Worm (Caenorhabditis elegans) whole organism, young adult: ENCODE data around the gene egl-21.

Experiments
- B0035.1 ChIP-seq: sonication (generic microtip); optimal IDR thresholded peaks from 2 replicates; lab custom pipeline; 2016; ENCODE audit warnings: missing genetic modification characterization, mild to moderate bottlenecking, missing compliant biosample characterization, missing genotype, missing genetic modification reagents
- C06A6.2 ChIP-seq: fragments of 200-800 bp; sonication (Bioruptor generic); conservative IDR thresholded peaks from 2 replicates; pipeline ENCODE4 v1.3.6; 2022; ENCODE audit warnings: missing genetic modification characterization, missing compliant biosample characterization
- D2030.7 ChIP-seq: fragments of 200-800 bp; sonication (Bioruptor generic); IDR thresholded peaks from 2 replicates; pipeline ENCODE4 v1.3.6; 2022; ENCODE audit warnings: missing genetic modification reagents, missing genetic modification characterization, missing compliant biosample characterization
- F23B12.7 ChIP-seq: sonication (generic microtip); optimal IDR thresholded peaks from 2 replicates; lab custom pipeline; 2017; ENCODE audit warnings: missing genetic modification characterization, mild to moderate bottlenecking, missing compliant biosample characterization, antibody characterized with exemption, moderate library complexity; ENCODE audit not compliant: insufficient read depth
- F37B4.10 ChIP-seq: fragments of 200-800 bp; sonication (Bioruptor generic); IDR thresholded peaks from 2 replicates; pipeline ENCODE4 v1.3.6; 2022; ENCODE audit warnings: missing genetic modification characterization, missing compliant biosample characterization
- F39B2.1 ChIP-seq: fragments of 200-800 bp; sonication (Bioruptor generic); IDR thresholded peaks from 2 replicates; pipeline ENCODE4 v1.3.6; 2022; ENCODE audit warnings: missing genetic modification reagents, missing genetic modification characterization, missing compliant biosample characterization
- F55B11.4 ChIP-seq: sonication (generic microtip); optimal IDR thresholded peaks from 2 replicates; lab custom pipeline; 2016; ENCODE audit warnings: missing compliant biosample characterization, missing genetic modification characterization, borderline replicate concordance; ENCODE audit not compliant: insufficient read depth
- K12H6.12 ChIP-seq: fragments of 200-800 bp; sonication (Bioruptor generic); optimal IDR thresholded peaks from 2 replicates; lab custom pipeline; 2018; ENCODE audit warnings: mild to moderate bottlenecking, missing genetic modification characterization, missing compliant biosample characterization
- Y53F4B.3 ChIP-seq: fragments of 200-800 bp; sonication (Bioruptor generic); IDR thresholded peaks from 2 replicates; pipeline ENCODE4 v1.3.6; 2022; ENCODE audit warnings: missing genetic modification reagents, missing genetic modification characterization, missing compliant biosample characterization
- Y95B8A.8 ChIP-seq: fragments of 200-800 bp; sonication (Bioruptor generic); IDR thresholded peaks from 2 replicates; pipeline ENCODE4 v1.3.6; 2022; ENCODE audit warnings: missing genetic modification reagents, missing genetic modification characterization, missing compliant biosample characterization
- aptf-2 ChIP-seq: fragments of 200-800 bp; sonication (Bioruptor generic); conservative IDR thresholded peaks from 2 replicates; pipeline ENCODE4 v1.3.6; 2022; ENCODE audit warnings: missing genetic modification reagents, missing genetic modification characterization, missing compliant biosample characterization
- athp-1 ChIP-seq: sonication (generic microtip); optimal IDR thresholded peaks from 2 replicates; lab custom pipeline; 2017; ENCODE audit warnings: mild to moderate bottlenecking, missing genetic modification characterization, missing compliant biosample characterization
- attf-5 ChIP-seq: fragments of 200-800 bp; sonication (Bioruptor generic); optimal IDR thresholded peaks from 2 replicates; lab custom pipeline; 2018; ENCODE audit warnings: mild to moderate bottlenecking, missing genetic modification characterization, missing compliant biosample characterization
- attf-6 ChIP-seq: fragments of 200-800 bp; sonication (Bioruptor generic); IDR thresholded peaks from 2 replicates; pipeline ENCODE4 v1.3.6; 2022; ENCODE audit warnings: missing genetic modification reagents, missing genetic modification characterization, missing compliant biosample characterization
- bed-2 ChIP-seq: fragments of 200-800 bp; sonication (Bioruptor generic); IDR thresholded peaks from 2 replicates; pipeline ENCODE4 v1.3.6; 2022; ENCODE audit warnings: missing genetic modification reagents, missing genetic modification characterization, missing compliant biosample characterization
- cebp-1 ChIP-seq, 2 experiments: fragments of 200-800 bp in 1 of 2; sonication (Bioruptor generic) in 1 of 2; sonication (generic microtip) in 1 of 2; IDR thresholded peaks in 1 of 2; optimal IDR thresholded peaks in 1 of 2; 2 replicates each; pipeline versions ENCODE4 v1.3.6 to Lab custom; 2017 to 2022; ENCODE audit warnings: missing compliant biosample characterization in 2 of 2, missing genetic modification characterization in 2 of 2, mild to moderate bottlenecking in 1 of 2, missing genetic modification reagents in 1 of 2, moderate library complexity in 1 of 2
- cebp-2 ChIP-seq: fragments of 200-800 bp; sonication (Bioruptor generic); IDR thresholded peaks from 2 replicates; pipeline ENCODE4 v1.3.6; 2022; ENCODE audit warnings: missing genetic modification characterization, missing compliant biosample characterization
- ceh-100 ChIP-seq: fragments of 200-800 bp; sonication (Bioruptor generic); IDR thresholded peaks from 2 replicates; pipeline ENCODE4 v1.3.6; 2022; ENCODE audit warnings: missing genetic modification reagents, missing genetic modification characterization, missing compliant biosample characterization
- die-1 ChIP-seq: sonication (generic microtip); optimal IDR thresholded peaks from 2 replicates; lab custom pipeline; 2016; ENCODE audit warnings: missing genotype, mild to moderate bottlenecking, missing genetic modification characterization, missing compliant biosample characterization
- dox-1 ChIP-seq: fragments of 200-800 bp; sonication (Bioruptor generic); IDR thresholded peaks from 2 replicates; pipeline ENCODE4 v1.3.6; 2022; ENCODE audit warnings: missing genetic modification reagents, missing genetic modification characterization, missing compliant biosample characterization
- dpl-1 ChIP-seq: fragments of 150-350 bp; optimal IDR thresholded peaks from 2 replicates; lab custom pipeline; 2014; ENCODE audit warnings: missing biosample characterization, missing genetic modification reagents, missing genetic modification characterization
- egl-18 ChIP-seq: fragments of 200-800 bp; sonication (Bioruptor generic); IDR thresholded peaks from 2 replicates; pipeline ENCODE4 v1.3.6; 2022; ENCODE audit warnings: missing genetic modification reagents, missing genetic modification characterization, missing compliant biosample characterization
- egl-44 ChIP-seq: fragments of 200-800 bp; sonication (Bioruptor generic); IDR thresholded peaks from 2 replicates; pipeline ENCODE4 v1.3.6; 2022; ENCODE audit warnings: missing genetic modification reagents, missing genetic modification characterization, missing compliant biosample characterization
- egrh-3 ChIP-seq: fragments of 200-800 bp; sonication (Bioruptor generic); IDR thresholded peaks from 2 replicates; pipeline ENCODE4 v1.3.6; 2022; ENCODE audit warnings: missing genetic modification reagents, missing genetic modification characterization, missing compliant biosample characterization
- ets-4 ChIP-seq: fragments of 200-800 bp; sonication (Bioruptor generic); optimal IDR thresholded peaks from 2 replicates; lab custom pipeline; 2018; ENCODE audit warnings: mild to moderate bottlenecking, missing genetic modification characterization, missing compliant biosample characterization
- let-607 ChIP-seq, 2 experiments: fragments of 200-800 bp in 1 of 2; sonication (Bioruptor generic) in 1 of 2; sonication (generic microtip) in 1 of 2; optimal IDR thresholded peaks; 2 replicates each; lab custom pipeline; 2016 to 2018; ENCODE audit warnings: mild to moderate bottlenecking in 2 of 2, missing compliant biosample characterization in 2 of 2, missing genetic modification characterization in 2 of 2, moderate library complexity in 2 of 2, missing genotype in 1 of 2
- lin-26 ChIP-seq: fragments of 200-800 bp; sonication (Bioruptor generic); IDR thresholded peaks from 2 replicates; pipeline ENCODE4 v1.3.6; 2022; ENCODE audit warnings: missing genetic modification reagents, missing genetic modification characterization, missing compliant biosample characterization
- lin-40 ChIP-seq: sonication (generic microtip); optimal IDR thresholded peaks from 2 replicates; lab custom pipeline; 2016; ENCODE audit warnings: missing genetic modification characterization, mild to moderate bottlenecking, missing compliant biosample characterization, missing genotype, missing genetic modification reagents
- lin-54 ChIP-seq: fragments of 200-800 bp; sonication (Bioruptor generic); optimal IDR thresholded peaks from 2 replicates; lab custom pipeline; 2018; ENCODE audit warnings: mild to moderate bottlenecking, missing genetic modification characterization, missing compliant biosample characterization
- lsy-27 ChIP-seq: sonication (generic microtip); optimal IDR thresholded peaks from 2 replicates; lab custom pipeline; 2017; ENCODE audit warnings: missing genetic modification characterization, mild to moderate bottlenecking, missing compliant biosample characterization, antibody characterized with exemption, missing genotype, borderline replicate concordance; ENCODE audit not compliant: insufficient read depth
- nfya-1 ChIP-seq: sonication (generic microtip); optimal IDR thresholded peaks from 2 replicates; lab custom pipeline; 2017; ENCODE audit warnings: antibody characterized with exemption, missing compliant biosample characterization, missing genetic modification characterization, borderline replicate concordance; ENCODE audit not compliant: insufficient read depth
- nfyb-1 ChIP-seq: fragments of 200-800 bp; sonication (Bioruptor generic); IDR thresholded peaks from 2 replicates; pipeline ENCODE4 v1.3.6; 2022; ENCODE audit warnings: missing genetic modification reagents, missing genetic modification characterization, missing compliant biosample characterization
- nhr-80 ChIP-seq: sonication (generic microtip); optimal IDR thresholded peaks from 2 replicates; lab custom pipeline; 2016; ENCODE audit warnings: missing genetic modification characterization, missing compliant biosample characterization
- somi-1 ChIP-seq: fragments of 200-800 bp; sonication (Bioruptor generic); optimal IDR thresholded peaks from 2 replicates; lab custom pipeline; 2018; ENCODE audit warnings: mild to moderate bottlenecking, missing genetic modification characterization, missing compliant biosample characterization
- tlf-1 ChIP-seq: fragments of 200-800 bp; sonication (Bioruptor generic); optimal IDR thresholded peaks from 2 replicates; lab custom pipeline; 2018; ENCODE audit warnings: mild to moderate bottlenecking, missing genetic modification characterization, missing compliant biosample characterization
- unc-62 ChIP-seq: fragments of 150-350 bp; optimal IDR thresholded peaks from 2 replicates; lab custom pipeline; 2014; ENCODE audit warnings: missing biosample characterization, missing genetic modification reagents, missing genetic modification characterization
- zim-3 ChIP-seq: sonication (generic microtip); optimal IDR thresholded peaks from 2 replicates; lab custom pipeline; 2017; ENCODE audit warnings: mild to moderate bottlenecking, missing genetic modification characterization, moderate library complexity, missing compliant biosample characterization
- ztf-18 ChIP-seq: sonication (generic microtip); optimal IDR thresholded peaks from 2 replicates; lab custom pipeline; 2016; ENCODE audit warnings: missing genotype, mild to moderate bottlenecking, missing genetic modification characterization, missing compliant biosample characterization
- ztf-22 ChIP-seq: fragments of 200-800 bp; sonication (Bioruptor generic); optimal IDR thresholded peaks from 2 replicates; lab custom pipeline; 2018; ENCODE audit warnings: mild to moderate bottlenecking, missing genetic modification characterization, moderate library complexity, missing compliant biosample characterization
- ztf-26 ChIP-seq: sonication (generic microtip); optimal IDR thresholded peaks from 2 replicates; lab custom pipeline; 2017; ENCODE audit warnings: missing genetic modification characterization, missing compliant biosample characterization

egl-21 gene

DNA sequence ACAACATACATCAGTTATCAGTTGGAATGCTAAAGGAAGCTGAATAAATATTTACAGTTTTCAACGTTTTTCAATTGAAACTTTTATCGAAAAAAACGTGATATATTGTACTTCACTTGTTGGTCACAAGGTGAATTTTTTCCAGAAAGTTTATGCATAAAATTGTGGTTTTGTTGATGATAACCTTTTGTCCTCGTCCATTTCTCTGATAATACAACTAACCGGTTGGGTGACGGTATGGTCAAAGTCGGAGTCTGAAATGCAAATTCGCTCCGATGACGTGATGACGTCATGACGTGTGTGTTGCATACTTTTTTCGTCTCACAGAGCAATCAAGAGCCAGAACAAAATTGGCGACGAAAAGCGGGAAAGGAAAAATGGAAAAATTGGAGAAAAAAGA lies 29.8 kb upstream of the egl-21 start (continued):
- TF ChIP-seq nfya-1 (tag; lab: Kevin White, UChicago) (no peak), ztf-26 (tag; lab: Kevin White, UChicago) (no peak), Y53F4B.3 (GFP tag; lab: Robert Waterston, UW) (no peak), ets-4 (GFP tag; lab: Kevin White, UChicago) (peak; percentile 39), nfyb-1 (GFP tag; lab: Robert Waterston, UW) (no peak), B0035.1 (no peak), F39B2.1 (GFP tag; lab: Robert Waterston, UW) (no peak), lsy-27 (tag; lab: Kevin White, UChicago) (no peak), unc-62 (GFP tag; lab: Kevin White, UChicago) (peak; percentile 41), let-607 (tag; optimal IDR thresholded peaks at IDR 0.05; lab: Kevin White, UChicago) (no peak), F55B11.4 (tag; lab: Kevin White, UChicago) (no peak), tlf-1 (GFP tag; lab: Kevin White, UChicago) (no peak), F23B12.7 (tag; lab: Kevin White, UChicago) (no peak)

ce11 chrIV:10507586-10507985 lies 25.9 kb upstream of the egl-21 start:
- TF ChIP-seq dpl-1 (GFP tag; lab: Kevin White, UChicago): no peak
- peak; percentile 12 for TF ChIP-seq lin-40 (tag; lab: Kevin White, UChicago)

- TF ChIP-seq egl-44 (GFP tag; lab: Robert Waterston, UW) (no peak), cebp-2 (GFP tag; lab: Robert Waterston, UW) (0 out of 2 replicates have a peak, but pooled peaks have one; percentile 60)
Observed at ce11 chrIV:10506016-10506415, 24.4 kb upstream of the egl-21 start.

DNA sequence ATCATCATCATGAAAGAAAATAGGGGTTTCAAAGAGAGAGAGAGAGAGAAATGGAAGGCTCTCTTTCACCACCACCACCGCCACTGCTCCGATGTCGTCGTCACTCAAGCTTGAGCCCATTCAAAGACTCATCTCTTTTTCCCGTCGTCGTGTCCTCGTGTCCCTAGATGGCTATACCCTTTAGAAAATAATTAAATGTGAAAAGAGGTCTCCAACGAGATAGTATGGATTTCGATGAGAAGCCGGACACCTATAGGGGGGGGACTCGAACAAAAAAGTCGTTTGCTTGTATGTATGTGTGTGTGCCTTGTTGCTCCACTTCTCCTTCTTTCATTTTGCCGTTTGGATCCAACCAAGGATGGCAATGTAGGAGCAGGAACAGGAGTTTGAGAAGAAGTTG lies 23.4 kb upstream of the egl-21 start:
- TF ChIP-seq die-1 (tag; lab: Kevin White, UChicago): no peak
- no peak for TF ChIP-seq cebp-2 (GFP tag; lab: Robert Waterston, UW)
- no peak for TF ChIP-seq egl-18 (GFP tag; lab: Robert Waterston, UW)
- no peak for TF ChIP-seq Y95B8A.8
- TF ChIP-seq attf-6 (GFP tag; lab: Robert Waterston, UW): no peak
- no peak for TF ChIP-seq lin-54
- TF ChIP-seq ztf-22 (GFP tag; lab: Kevin White, UChicago): no peak
- TF ChIP-seq ztf-26 (tag; lab: Kevin White, UChicago): no peak
- TF ChIP-seq C06A6.2 (GFP tag; lab: Robert Waterston, UW): no peak
- TF ChIP-seq F37B4.10: no peak
- no peak for TF ChIP-seq lin-26 (GFP tag; lab: Robert Waterston, UW)
- TF ChIP-seq ztf-18 (tag; lab: Kevin White, UChicago): no peak
- TF ChIP-seq B0035.1: no peak

- TF ChIP-seq bed-2: no peak
- TF ChIP-seq let-607 (tag; optimal IDR thresholded peaks at IDR 0.05; lab: Kevin White, UChicago): peak in 1 of 2 experiments; percentile 15
- peak; percentile 68 for TF ChIP-seq dox-1 (GFP tag; lab: Robert Waterston, UW)
- TF ChIP-seq cebp-1 (GFP tag; IDR thresholded peaks at IDR 0.05; lab: Robert Waterston, UW): no peak; the same call in 1 of the 2 replicates
- peak; percentile 71 for TF ChIP-seq cebp-1 (tag; optimal IDR thresholded peaks at IDR 0.05; lab: Kevin White, UChicago)
- TF ChIP-seq zim-3 (tag; lab: Kevin White, UChicago): no peak
- TF ChIP-seq D2030.7 (GFP tag; lab: Robert Waterston, UW): no peak
- peak; percentile 71 for TF ChIP-seq K12H6.12 (tag; lab: Kevin White, UChicago)
- no peak for TF ChIP-seq aptf-2 (GFP tag; lab: Robert Waterston, UW)
- TF ChIP-seq nhr-80 (tag; lab: Kevin White, UChicago): peak; percentile 24
- peak; percentile 4 for TF ChIP-seq athp-1 (tag; lab: Kevin White, UChicago)
- TF ChIP-seq egrh-3 (GFP tag; lab: Robert Waterston, UW): peak; percentile 73
- TF ChIP-seq ztf-18 (tag; lab: Kevin White, UChicago): peak; percentile 14
- TF ChIP-seq egl-18 (GFP tag; lab: Robert Waterston, UW): 0 out of 2 replicates have a peak, but pooled peaks have one; percentile 2
- peak; percentile 32 for TF ChIP-seq somi-1 (GFP tag; lab: Kevin White, UChicago)
- peak; percentile 55 for TF ChIP-seq attf-5
- TF ChIP-seq ceh-100 (GFP tag; lab: Robert Waterston, UW): no peak
Observed at ce11 chrIV:10503750-10504232, 22.1 kb upstream of the egl-21 start.
